Worm (Caenorhabditis elegans) whole organism, L3 larva: ENCODE results near the gene cyp-13A4.

Experiments used
- R02D3.7 ChIP-seq: fragments of 150-350 bp; optimal IDR thresholded peaks from 2 replicates; lab custom pipeline; 2014; ENCODE audit warnings: missing biosample characterization, missing genetic modification characterization
- ZK546.5 ChIP-seq: sonication (generic microtip); optimal IDR thresholded peaks from 2 replicates; lab custom pipeline; 2017; ENCODE audit warnings: missing biosample characterization, missing genetic modification characterization
- aly-2 ChIP-seq: fragments of 150-350 bp; optimal IDR thresholded peaks from 2 replicates; lab custom pipeline; 2014; ENCODE audit warnings: missing biosample characterization, missing genetic modification characterization
- ama-1 ChIP-seq: fragments of 150-350 bp; optimal IDR thresholded peaks from 2 replicates; lab custom pipeline; 2018
- ceh-16 ChIP-seq: sonication (generic microtip); optimal IDR thresholded peaks from 2 replicates; lab custom pipeline; 2017; ENCODE audit warnings: missing biosample characterization, missing genetic modification characterization
- ceh-28 ChIP-seq: fragments of 150-350 bp; optimal IDR thresholded peaks from 2 replicates; lab custom pipeline; 2014; ENCODE audit warnings: missing biosample characterization, missing genetic modification reagents, missing genetic modification characterization
- ceh-82 ChIP-seq: fragments of 150-350 bp; optimal IDR thresholded peaks from 2 replicates; lab custom pipeline; 2014; ENCODE audit warnings: missing biosample characterization, missing genetic modification characterization
- ceh-9 ChIP-seq: sonication (generic microtip); optimal IDR thresholded peaks from 2 replicates; lab custom pipeline; 2018; ENCODE audit warnings: missing biosample characterization, missing genetic modification characterization
- daf-12 ChIP-seq: fragments of 150-350 bp; optimal IDR thresholded peaks from 2 replicates; lab custom pipeline; 2014; ENCODE audit warnings: missing biosample characterization, missing genetic modification reagents, missing genetic modification characterization
- egl-27 ChIP-seq: sonication (generic microtip); optimal IDR thresholded peaks from 4 replicates; lab custom pipeline; 2017; ENCODE audit warnings: missing biosample characterization, missing genetic modification reagents, missing genetic modification characterization
- egl-5 ChIP-seq: fragments of 150-350 bp; optimal IDR thresholded peaks from 2 replicates; lab custom pipeline; 2017; ENCODE audit warnings: missing biosample characterization, missing genetic modification reagents, missing genetic modification characterization, inconsistent platforms
- elt-1 ChIP-seq: fragments of 150-350 bp; optimal IDR thresholded peaks from 2 replicates; lab custom pipeline; 2014; ENCODE audit warnings: missing biosample characterization, missing genetic modification characterization
- elt-2 ChIP-seq: sonication (generic microtip); optimal IDR thresholded peaks from 2 replicates; lab custom pipeline; 2016; ENCODE audit warnings: missing genetic modification reagents, mild to moderate bottlenecking, missing genetic modification characterization, missing compliant biosample characterization
- elt-3 ChIP-seq, 3 experiments: fragments of 150-350 bp in 1 of 3; sonication (generic microtip) in 2 of 3; optimal IDR thresholded peaks; 2 replicates in 2 of 3; 4 replicates in 1 of 3; lab custom pipeline; 2014 to 2017; ENCODE audit warnings: missing biosample characterization in 3 of 3, missing genetic modification characterization in 3 of 3
- eor-1 ChIP-seq, 2 experiments: fragments of 150-350 bp; optimal IDR thresholded peaks; 2 replicates each; lab custom pipeline; 2014 to 2018; ENCODE audit warnings: missing biosample characterization in 2 of 2, missing genetic modification characterization in 2 of 2
- fkh-10 ChIP-seq: sonication (generic microtip); optimal IDR thresholded peaks from 2 replicates; lab custom pipeline; 2017; ENCODE audit warnings: missing biosample characterization, missing genetic modification reagents, missing genetic modification characterization
- fkh-2 ChIP-seq: fragments of 150-350 bp; optimal IDR thresholded peaks from 2 replicates; lab custom pipeline; 2014; ENCODE audit warnings: missing biosample characterization, missing genetic modification reagents, missing genetic modification characterization
- fos-1 ChIP-seq: fragments of 150-350 bp; optimal IDR thresholded peaks from 2 replicates; lab custom pipeline; 2014; ENCODE audit warnings: missing biosample characterization, missing genetic modification characterization
- hmg-11 ChIP-seq: sonication (generic microtip); optimal IDR thresholded peaks from 2 replicates; lab custom pipeline; 2016; ENCODE audit warnings: missing genetic modification characterization, missing compliant biosample characterization
- jun-1 ChIP-seq: fragments of 150-350 bp; optimal IDR thresholded peaks from 2 replicates; lab custom pipeline; 2014; ENCODE audit warnings: missing biosample characterization, missing genetic modification reagents, missing genetic modification characterization
- lin-15B ChIP-seq: fragments of 150-350 bp; optimal IDR thresholded peaks from 2 replicates; lab custom pipeline; 2014; ENCODE audit warnings: missing biosample characterization, missing genetic modification characterization
- lin-39 ChIP-seq: fragments of 150-350 bp; optimal IDR thresholded peaks from 2 replicates; lab custom pipeline; 2018; ENCODE audit warnings: missing biosample characterization, missing genetic modification reagents, missing genetic modification characterization
- lsy-12 ChIP-seq: sonication (generic microtip); optimal IDR thresholded peaks from 2 replicates; lab custom pipeline; 2016; ENCODE audit warnings: mild to moderate bottlenecking, missing genetic modification characterization, missing compliant biosample characterization
- mdl-1 ChIP-seq: fragments of 150-350 bp; optimal IDR thresholded peaks from 2 replicates; lab custom pipeline; 2014; ENCODE audit warnings: missing biosample characterization, missing genetic modification characterization
- mml-1 ChIP-seq: fragments of 150-350 bp; sonication (generic microtip); optimal IDR thresholded peaks from 3 replicates; lab custom pipeline; 2014; ENCODE audit warnings: missing biosample characterization, missing genetic modification characterization
- nfya-1 ChIP-seq: sonication (generic microtip); optimal IDR thresholded peaks from 2 replicates; lab custom pipeline; 2017; ENCODE audit warnings: missing genetic modification characterization, mild to moderate bottlenecking, missing compliant biosample characterization, antibody characterized with exemption, moderate library complexity; ENCODE audit not compliant: insufficient read depth
- nhr-11 ChIP-seq: fragments of 150-350 bp; optimal IDR thresholded peaks from 2 replicates; lab custom pipeline; 2014; ENCODE audit warnings: missing biosample characterization, missing genetic modification characterization
- nhr-12 ChIP-seq: fragments of 150-350 bp; optimal IDR thresholded peaks from 2 replicates; lab custom pipeline; 2014; ENCODE audit warnings: missing biosample characterization, missing genetic modification characterization
- nhr-23 ChIP-seq: fragments of 150-350 bp; optimal IDR thresholded peaks from 2 replicates; lab custom pipeline; 2014; ENCODE audit warnings: missing biosample characterization, missing genetic modification reagents, missing genetic modification characterization
- nhr-237 ChIP-seq: fragments of 150-350 bp; optimal IDR thresholded peaks from 2 replicates; lab custom pipeline; 2014; ENCODE audit warnings: missing biosample characterization, missing genetic modification characterization
- nhr-25 ChIP-seq: sonication (generic microtip); optimal IDR thresholded peaks from 2 replicates; lab custom pipeline; 2017; ENCODE audit warnings: missing biosample characterization, missing genetic modification characterization
- nhr-28 ChIP-seq: fragments of 150-350 bp; optimal IDR thresholded peaks from 2 replicates; lab custom pipeline; 2014; ENCODE audit warnings: missing biosample characterization, missing genetic modification characterization
- nhr-43 ChIP-seq: sonication (generic microtip); optimal IDR thresholded peaks from 2 replicates; lab custom pipeline; 2016; ENCODE audit warnings: mild to moderate bottlenecking, missing genetic modification characterization, missing compliant biosample characterization; ENCODE audit not compliant: poor library complexity, severe bottlenecking
- nhr-67 ChIP-seq: fragments of 150-350 bp; optimal IDR thresholded peaks from 2 replicates; lab custom pipeline; 2014; ENCODE audit warnings: missing biosample characterization, missing genetic modification characterization
- nhr-76 ChIP-seq: fragments of 150-350 bp; sonication (generic microtip); optimal IDR thresholded peaks from 5 replicates; lab custom pipeline; 2014; ENCODE audit warnings: missing biosample characterization, missing genetic modification characterization
- nhr-77 ChIP-seq: fragments of 150-350 bp; optimal IDR thresholded peaks from 2 replicates; lab custom pipeline; 2014; ENCODE audit warnings: missing biosample characterization, missing genetic modification characterization
- pha-4 ChIP-seq: fragments of 150-350 bp; optimal IDR thresholded peaks from 2 replicates; lab custom pipeline; 2014; ENCODE audit warnings: missing biosample characterization, missing genetic modification reagents, missing genetic modification characterization
- pqm-1 ChIP-seq: fragments of 150-350 bp; optimal IDR thresholded peaks from 2 replicates; lab custom pipeline; 2017; ENCODE audit warnings: missing biosample characterization, missing genetic modification characterization, inconsistent platforms
- sea-2 ChIP-seq: fragments of 150-350 bp; sonication (generic microtip); optimal IDR thresholded peaks from 4 replicates; lab custom pipeline; 2014; ENCODE audit warnings: missing biosample characterization, missing genetic modification reagents, missing genetic modification characterization
- skn-1 ChIP-seq: fragments of 150-350 bp; optimal IDR thresholded peaks from 2 replicates; lab custom pipeline; 2014; ENCODE audit warnings: missing biosample characterization, missing genetic modification characterization
- snpc-4 ChIP-seq: fragments of 150-350 bp; optimal IDR thresholded peaks from 2 replicates; lab custom pipeline; 2014; ENCODE audit warnings: missing biosample characterization, missing genetic modification characterization
- tbx-2 ChIP-seq: sonication (generic microtip); optimal IDR thresholded peaks from 2 replicates; lab custom pipeline; 2016; ENCODE audit warnings: mild to moderate bottlenecking, missing genetic modification characterization, missing compliant biosample characterization
- unc-39 ChIP-seq: sonication (generic microtip); optimal IDR thresholded peaks from 4 replicates; lab custom pipeline; 2017; ENCODE audit warnings: missing biosample characterization, missing genetic modification characterization
- unc-62 ChIP-seq: fragments of 150-350 bp; sonication (generic microtip); optimal IDR thresholded peaks from 4 replicates; lab custom pipeline; 2014; ENCODE audit warnings: missing biosample characterization, missing genetic modification reagents, missing genetic modification characterization
- zag-1 ChIP-seq: fragments of 150-350 bp; optimal IDR thresholded peaks from 2 replicates; lab custom pipeline; 2014; ENCODE audit warnings: missing biosample characterization, missing genetic modification characterization
- ztf-11 ChIP-seq: fragments of 150-350 bp; optimal IDR thresholded peaks from 2 replicates; lab custom pipeline; 2014; ENCODE audit warnings: missing biosample characterization, missing genetic modification characterization
- ztf-4 ChIP-seq: fragments of 150-350 bp; optimal IDR thresholded peaks from 2 replicates; lab custom pipeline; 2014; ENCODE audit warnings: missing biosample characterization, missing genetic modification characterization

cyp-13A4 gene

ce11 chrII:9800251-9800650 is 2.7 kb upstream of the cyp-13A4 start, which contains the start of gene cyp-13A5:
TSS of gene cyp-13A5 (minus strand) at chrII:9800362.
- TF ChIP-seq lin-15B (tag; lab: Kevin White, UChicago) (no peak), pqm-1 (tag; lab: Kevin White, UChicago) (peak; percentile 65), pha-4 (tag; lab: Kevin White, UChicago) (peak; percentile 64), nhr-23 (tag; lab: Kevin White, UChicago) (peak; percentile 47), elt-2 (tag; lab: Kevin White, UChicago) (peak; percentile 37), ceh-28 (tag; lab: Kevin White, UChicago) (no peak)

- TF ChIP-seq ceh-82 (tag; lab: Kevin White, UChicago), result no peak
- TF ChIP-seq nhr-76 (tag; lab: Kevin White, UChicago), result no peak
- no peak for TF ChIP-seq nhr-67 (tag; lab: Kevin White, UChicago)
- TF ChIP-seq nhr-25 (tag; lab: Kevin White, UChicago), result no peak
- no peak for TF ChIP-seq elt-1 (tag; lab: Kevin White, UChicago)
- TF ChIP-seq tbx-2 (tag; lab: Kevin White, UChicago), result no peak
- no peak for TF ChIP-seq lin-39 (tag; lab: Kevin White, UChicago)
- TF ChIP-seq egl-5 (tag; lab: Kevin White, UChicago), result no peak
- TF ChIP-seq elt-2 (tag; lab: Kevin White, UChicago), result no peak
- TF ChIP-seq ceh-9 (tag; lab: Kevin White, UChicago), result no peak
- TF ChIP-seq nhr-11 (tag; lab: Kevin White, UChicago), result no peak
- no peak for TF ChIP-seq nhr-77 (tag; lab: Kevin White, UChicago)
- no peak for TF ChIP-seq unc-62 (GFP tag; lab: Kevin White, UChicago)
- TF ChIP-seq ZK546.5 (tag; lab: Kevin White, UChicago), result no peak
Measured at ce11 chrII:9793197-9793596, 4.3 kb downstream of the cyp-13A4 start, which contains the start of gene cyp-13A3. TSS of gene cyp-13A3 (minus strand) at chrII:9793297.

ce11 chrII:9791185-9791584 is 6.4 kb downstream of the cyp-13A4 start:
- TF ChIP-seq lin-15B (tag; lab: Kevin White, UChicago) (no peak), ceh-28 (tag; lab: Kevin White, UChicago) (no peak), tbx-2 (tag; lab: Kevin White, UChicago) (no peak), pha-4 (tag; lab: Kevin White, UChicago) (peak; percentile 28), nhr-25 (tag; lab: Kevin White, UChicago) (no peak), pqm-1 (tag; lab: Kevin White, UChicago) (peak; percentile 98), nhr-23 (tag; lab: Kevin White, UChicago) (peak; percentile 39), nhr-28 (tag; lab: Kevin White, UChicago) (no peak), lin-39 (tag; lab: Kevin White, UChicago) (no peak), zag-1 (no peak), egl-27 (tag; lab: Kevin White, UChicago) (no peak), R02D3.7 (no peak), nhr-43 (peak; percentile 35), nhr-12 (no peak), lsy-12 (tag; lab: Kevin White, UChicago) (no peak), eor-1 (tag; optimal IDR thresholded peaks at IDR 0.05; lab: Kevin White, UChicago) (no peak), fkh-10 (GFP tag; lab: Kevin White, UChicago) (no peak), ceh-16 (tag; lab: Kevin White, UChicago) (no peak), nhr-67 (tag; lab: Kevin White, UChicago) (no peak), elt-2 (tag; lab: Kevin White, UChicago) (peak; percentile 97), aly-2 (tag; lab: Kevin White, UChicago) (no peak), elt-1 (tag; lab: Kevin White, UChicago) (no peak), ztf-4 (no peak), egl-5 (tag; lab: Kevin White, UChicago) (no peak), unc-62 (GFP tag; lab: Kevin White, UChicago) (no peak), sea-2 (no peak), fkh-2 (tag; lab: Kevin White, UChicago) (no peak), nhr-237 (tag; lab: Kevin White, UChicago) (no peak), ceh-9 (tag; lab: Kevin White, UChicago) (no peak), nhr-11 (tag; lab: Kevin White, UChicago) (no peak), nhr-77 (tag; lab: Kevin White, UChicago) (no peak), jun-1 (tag; lab: Kevin White, UChicago) (peak; percentile 84), ama-1 (lab: Kevin White, UChicago) (no peak), fos-1 (no peak), hmg-11 (tag; lab: Kevin White, UChicago) (no peak), mml-1 (tag; lab: Kevin White, UChicago) (no peak), elt-3 (tag; optimal IDR thresholded peaks at IDR 0.05; lab: Kevin White, UChicago) (no peak), nhr-76 (tag; lab: Kevin White, UChicago) (no peak), skn-1 (tag; lab: Kevin White, UChicago) (no peak), ceh-82 (tag; lab: Kevin White, UChicago) (no peak), ZK546.5 (tag; lab: Kevin White, UChicago) (no peak), ztf-11 (no peak), unc-39 (tag; lab: Kevin White, UChicago) (no peak), nfya-1 (tag; lab: Kevin White, UChicago) (no peak), daf-12 (tag; lab: Kevin White, UChicago) (no peak), mdl-1 (tag; lab: Kevin White, UChicago) (no peak), snpc-4 (tag; lab: Kevin White, UChicago) (no peak)
